Fruit fly (Drosophila melanogaster) whole organism, embryonic: Measurements from ENCODE around the gene CG14883.

Experiments used
- Aef1 ChIP-seq: fragments of 200-800 bp; sonication (Bioruptor generic); IDR thresholded peaks from 3 replicates; pipeline ENCODE4 v1.3.6; 2022; ENCODE audit warnings: missing biosample characterization, missing genetic modification characterization
- Antp ChIP-seq: fragments of 200-800 bp; sonication (Bioruptor generic); optimal IDR thresholded peaks from 3 replicates; lab custom pipeline; 2016; ENCODE audit warnings: missing biosample characterization, missing genetic modification characterization
- Asciz ChIP-seq: fragments of 200-800 bp; sonication (Bioruptor generic); optimal IDR thresholded peaks from 2 replicates; lab custom pipeline; 2017; ENCODE audit warnings: missing biosample characterization, mild to moderate bottlenecking, missing genetic modification characterization, missing genetic modification reagents
- B-H2 ChIP-seq: fragments of 200-800 bp; sonication (Bioruptor generic); optimal IDR thresholded peaks from 2 replicates; lab custom pipeline; 2018; ENCODE audit warnings: missing biosample characterization, mild to moderate bottlenecking, missing genetic modification characterization
- CG10366 ChIP-seq: fragments of 200-800 bp; sonication (Bioruptor generic); IDR thresholded peaks from 2 replicates; pipeline ENCODE4 v1.3.6; 2022; ENCODE audit warnings: missing biosample characterization, missing genetic modification characterization
- CG11723 ChIP-seq: fragments of 200-800 bp; sonication (Bioruptor generic); optimal IDR thresholded peaks from 2 replicates; lab custom pipeline; 2017; ENCODE audit warnings: missing biosample characterization, mild to moderate bottlenecking, missing genetic modification characterization
- CG12391 ChIP-seq: fragments of 200-800 bp; sonication (Bioruptor generic); optimal IDR thresholded peaks from 3 replicates; lab custom pipeline; 2018; ENCODE audit warnings: missing biosample characterization, mild to moderate bottlenecking, missing genetic modification characterization, moderate library complexity
- CG13123 ChIP-seq: fragments of 200-800 bp; sonication (Bioruptor generic); optimal IDR thresholded peaks from 2 replicates; lab custom pipeline; 2016; ENCODE audit warnings: missing biosample characterization, missing genetic modification characterization
- CG14014 ChIP-seq: fragments of 200-800 bp; sonication (Bioruptor generic); IDR thresholded peaks from 2 replicates; pipeline ENCODE4 v1.3.6; 2022; ENCODE audit warnings: missing biosample characterization, missing genetic modification characterization
- CG15479 ChIP-seq: fragments of 200-800 bp; sonication (Bioruptor generic); optimal IDR thresholded peaks from 3 replicates; lab custom pipeline; 2019; ENCODE audit warnings: missing biosample characterization, mild to moderate bottlenecking, missing genetic modification characterization, moderate library complexity
- CG18262 ChIP-seq: fragments of 200-800 bp; optimal IDR thresholded peaks from 3 replicates; lab custom pipeline; 2019; ENCODE audit warnings: missing biosample characterization, mild to moderate bottlenecking, missing genetic modification characterization, moderate library complexity
- CG30020 ChIP-seq: fragments of 200-800 bp; optimal IDR thresholded peaks from 2 replicates; lab custom pipeline; 2019; ENCODE audit warnings: missing biosample characterization, mild to moderate bottlenecking, missing genetic modification characterization, moderate library complexity
- CG31224 ChIP-seq: fragments of 200-800 bp; sonication (Bioruptor generic); IDR thresholded peaks from 2 replicates; pipeline ENCODE4 v1.3.6; 2022; ENCODE audit warnings: missing biosample characterization, missing genetic modification characterization
- CG4328 ChIP-seq: fragments of 200-800 bp; sonication (Bioruptor generic); optimal IDR thresholded peaks from 3 replicates; lab custom pipeline; 2017; ENCODE audit warnings: missing biosample characterization, missing genetic modification reagents, missing genetic modification characterization
- CG6683 ChIP-seq: fragments of 200-800 bp; sonication (Bioruptor generic); optimal IDR thresholded peaks from 2 replicates; lab custom pipeline; 2017; ENCODE audit warnings: missing biosample characterization, mild to moderate bottlenecking, missing genetic modification characterization, missing genetic modification reagents
- CG7271 ChIP-seq: fragments of 200-800 bp; sonication (Bioruptor generic); optimal IDR thresholded peaks from 2 replicates; lab custom pipeline; 2018; ENCODE audit warnings: missing biosample characterization, mild to moderate bottlenecking, missing genetic modification characterization, moderate library complexity
- CG7556 ChIP-seq: fragments of 200-800 bp; sonication (Bioruptor generic); optimal IDR thresholded peaks from 2 replicates; lab custom pipeline; 2017; ENCODE audit warnings: missing biosample characterization, mild to moderate bottlenecking, missing genetic modification characterization
- CG8924 ChIP-seq: fragments of 200-800 bp; optimal IDR thresholded peaks from 3 replicates; lab custom pipeline; 2019; ENCODE audit warnings: missing biosample characterization, mild to moderate bottlenecking, missing genetic modification characterization, moderate library complexity
- CG9609 ChIP-seq: fragments of 200-800 bp; sonication (Bioruptor generic); optimal IDR thresholded peaks from 3 replicates; lab custom pipeline; 2016; ENCODE audit warnings: missing biosample characterization, missing genetic modification characterization
- Dfd ChIP-seq, 2 experiments: fragments of >200 bp; optimal IDR thresholded peaks; 2 replicates each; lab custom pipeline; 2017; ENCODE audit warnings: missing biosample characterization in 2 of 2, missing genetic modification characterization in 2 of 2
- Dip2 ChIP-seq: fragments of 200-800 bp; sonication (Bioruptor generic); IDR thresholded peaks from 2 replicates; pipeline ENCODE4 v1.3.6; 2022; ENCODE audit warnings: missing biosample characterization, missing genetic modification characterization
- Fer3 ChIP-seq: fragments of 200-800 bp; sonication (Bioruptor generic); optimal IDR thresholded peaks from 2 replicates; lab custom pipeline; 2018; ENCODE audit warnings: missing biosample characterization, mild to moderate bottlenecking, missing genetic modification characterization, moderate library complexity
- Kr ChIP-seq: fragments of 200-800 bp; sonication (Bioruptor generic); optimal IDR thresholded peaks from 2 replicates; lab custom pipeline; 2017; ENCODE audit warnings: missing biosample characterization, mild to moderate bottlenecking, missing genetic modification characterization
- NK7.1 ChIP-seq: fragments of 200-800 bp; sonication (Bioruptor generic); optimal IDR thresholded peaks from 3 replicates; lab custom pipeline; 2016; ENCODE audit warnings: missing biosample characterization, missing genetic modification characterization
- Nf-YB ChIP-seq: fragments of 200-800 bp; sonication (Bioruptor generic); optimal IDR thresholded peaks from 3 replicates; lab custom pipeline; 2019; ENCODE audit warnings: missing biosample characterization, mild to moderate bottlenecking, missing genetic modification characterization, moderate library complexity
- PHDP ChIP-seq: fragments of 200-800 bp; sonication (Bioruptor generic); optimal IDR thresholded peaks from 3 replicates; lab custom pipeline; 2018; ENCODE audit warnings: missing biosample characterization, mild to moderate bottlenecking, missing genetic modification characterization, moderate library complexity
- Rfx ChIP-seq: fragments of 200-800 bp; sonication (Bioruptor generic); IDR thresholded peaks from 2 replicates; pipeline ENCODE4 v1.3.6; 2022; ENCODE audit warnings: missing biosample characterization, missing genetic modification characterization
- al ChIP-seq: fragments of 200-800 bp; sonication (Bioruptor generic); IDR thresholded peaks from 2 replicates; pipeline ENCODE4 v1.3.6; 2022; ENCODE audit warnings: missing biosample characterization, missing genetic modification characterization
- cato ChIP-seq: fragments of 200-800 bp; sonication (Bioruptor generic); optimal IDR thresholded peaks from 2 replicates; lab custom pipeline; 2016; ENCODE audit warnings: missing biosample characterization, missing genetic modification characterization, borderline replicate concordance
- fd96Cb ChIP-seq: fragments of 200-800 bp; sonication (Bioruptor generic); optimal IDR thresholded peaks from 2 replicates; lab custom pipeline; 2018; ENCODE audit warnings: missing biosample characterization, mild to moderate bottlenecking, missing genetic modification characterization, moderate library complexity
- fu2 ChIP-seq: fragments of 200-800 bp; sonication (Bioruptor generic); optimal IDR thresholded peaks from 2 replicates; lab custom pipeline; 2016; ENCODE audit warnings: missing biosample characterization, missing genetic modification characterization
- ham ChIP-seq: fragments of 200-800 bp; sonication (Bioruptor generic); IDR thresholded peaks from 2 replicates; pipeline ENCODE4 v1.3.6; 2022; ENCODE audit warnings: missing biosample characterization, missing genetic modification characterization
- hkb ChIP-seq, 2 experiments: fragments of 200-800 bp in 1 of 2; fragments of >200 bp in 1 of 2; sonication (Bioruptor generic) in 1 of 2; IDR thresholded peaks in 1 of 2; optimal IDR thresholded peaks in 1 of 2; 2 replicates each; pipeline versions ENCODE4 v1.3.6 to Lab custom; 2017 to 2022; ENCODE audit warnings: missing biosample characterization in 1 of 2, missing genetic modification characterization in 1 of 2
- hth ChIP-seq: fragments of >200 bp; optimal IDR thresholded peaks from 2 replicates; lab custom pipeline; 2017; ENCODE audit warnings: inconsistent platforms
- insv ChIP-seq, 2 experiments: fragments of 200-800 bp; sonication (Bioruptor generic); optimal IDR thresholded peaks; 3 replicates each; lab custom pipeline; 2016 to 2018; ENCODE audit warnings: missing biosample characterization in 2 of 2, missing genetic modification characterization in 2 of 2
- kah ChIP-seq: fragments of 200-800 bp; sonication (Bioruptor generic); optimal IDR thresholded peaks from 2 replicates; lab custom pipeline; 2018; ENCODE audit warnings: missing biosample characterization, mild to moderate bottlenecking, missing genetic modification characterization
- kni ChIP-seq: fragments of 200-800 bp; sonication (Bioruptor generic); optimal IDR thresholded peaks from 3 replicates; lab custom pipeline; 2017; ENCODE audit warnings: mild to moderate bottlenecking, missing biosample characterization, missing genetic modification reagents, missing genetic modification characterization
- lbe ChIP-seq: fragments of 200-800 bp; sonication (Bioruptor generic); optimal IDR thresholded peaks from 2 replicates; lab custom pipeline; 2016; ENCODE audit warnings: missing biosample characterization, mild to moderate bottlenecking, missing genetic modification characterization
- nerfin-1 ChIP-seq: fragments of 200-800 bp; sonication (Bioruptor generic); optimal IDR thresholded peaks from 3 replicates; lab custom pipeline; 2019; ENCODE audit warnings: missing biosample characterization, mild to moderate bottlenecking, missing genetic modification characterization, moderate library complexity
- nmo ChIP-seq: fragments of 200-800 bp; sonication (Bioruptor generic); optimal IDR thresholded peaks from 2 replicates; lab custom pipeline; 2018; ENCODE audit warnings: missing biosample characterization, mild to moderate bottlenecking, missing genetic modification characterization, moderate library complexity
- nom ChIP-seq: fragments of 200-800 bp; sonication (Bioruptor generic); optimal IDR thresholded peaks from 2 replicates; lab custom pipeline; 2017; ENCODE audit warnings: missing biosample characterization, missing genetic modification characterization, mild to moderate bottlenecking, moderate library complexity, missing genetic modification reagents
- repo ChIP-seq: fragments of 200-800 bp; sonication (Bioruptor generic); optimal IDR thresholded peaks from 2 replicates; lab custom pipeline; 2016; ENCODE audit warnings: missing biosample characterization, missing genetic modification characterization
- salm ChIP-seq: fragments of 200-800 bp; sonication (Bioruptor generic); optimal IDR thresholded peaks from 2 replicates; lab custom pipeline; 2018; ENCODE audit warnings: missing biosample characterization, mild to moderate bottlenecking, missing genetic modification characterization
- sc ChIP-seq, 3 experiments: fragments of >200 bp in 2 of 3; fragments of 200-800 bp in 1 of 3; sonication (Bioruptor generic) in 1 of 3; optimal IDR thresholded peaks; 2 replicates in 2 of 3; 3 replicates in 1 of 3; lab custom pipeline; 2017; ENCODE audit warnings: mild to moderate bottlenecking in 1 of 3, missing biosample characterization in 1 of 3, missing genetic modification characterization in 1 of 3, missing genetic modification reagents in 1 of 3
- scrt ChIP-seq: fragments of 200-800 bp; sonication (Bioruptor generic); optimal IDR thresholded peaks from 2 replicates; lab custom pipeline; 2018; ENCODE audit warnings: missing biosample characterization, mild to moderate bottlenecking, missing genetic modification characterization, moderate library complexity
- sim ChIP-seq: fragments of 200-800 bp; sonication (Bioruptor generic); IDR thresholded peaks from 2 replicates; pipeline ENCODE4 v1.3.6; 2022; ENCODE audit warnings: missing biosample characterization, missing genetic modification characterization
- slou ChIP-seq: fragments of 200-800 bp; sonication (Bioruptor generic); optimal IDR thresholded peaks from 3 replicates; lab custom pipeline; 2016; ENCODE audit warnings: missing biosample characterization, missing genetic modification characterization
- tll ChIP-seq, 2 experiments: fragments of 200-800 bp in 1 of 2; fragments of >200 bp in 1 of 2; sonication (Bioruptor generic) in 1 of 2; optimal IDR thresholded peaks; 2 replicates each; lab custom pipeline; 2017 to 2019; ENCODE audit warnings: missing biosample characterization in 2 of 2, missing genetic modification characterization in 2 of 2, mild to moderate bottlenecking in 1 of 2, moderate library complexity in 1 of 2
- wor ChIP-seq: fragments of 200-800 bp; sonication (Bioruptor generic); IDR thresholded peaks from 2 replicates; pipeline ENCODE4 v1.3.6; 2022; ENCODE audit warnings: missing biosample characterization, missing genetic modification characterization

Gene CG14883

DNA sequence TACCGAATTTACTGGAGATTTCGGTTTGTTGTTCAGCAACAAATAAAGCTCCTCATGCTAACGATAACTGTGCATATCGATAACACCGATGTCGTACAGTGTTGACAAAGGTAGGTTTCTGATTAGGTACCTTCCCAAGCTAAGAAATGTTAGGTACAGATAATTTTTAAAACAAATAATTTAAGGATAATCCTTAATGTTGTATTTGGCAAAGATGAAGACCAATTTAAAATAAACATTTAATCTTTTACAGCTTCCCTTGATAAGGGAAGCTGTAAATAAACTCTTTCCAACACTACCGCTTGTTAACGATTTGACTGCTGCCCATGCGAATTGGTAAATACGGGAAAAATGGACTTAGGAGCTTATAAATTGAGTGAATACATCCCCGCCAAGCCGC lies 12.9 kb upstream of the CG14883 start, which contains the start of the genes Ttc1 and CG14882 (continued):
- TF ChIP-seq ham (GFP tag; lab: Robert Waterston, UW) (peak; percentile 71; the same call in 1 of the 2 replicates), tll (GFP tag; optimal IDR thresholded peaks at IDR 0.05; lab: Kevin White, UChicago) (peak in 1 of 2 experiments; percentile 36), cato (peak; percentile 82), CG7271 (tag; lab: Kevin White, UChicago) (no peak), nom (GFP tag; lab: Kevin White, UChicago) (peak; percentile 30), sc (optimal IDR thresholded peaks at IDR 0.05; lab: Kevin White, UChicago) (no peak), sc (GFP tag; optimal IDR thresholded peaks at IDR 0.05; lab: Kevin White, UChicago) (peak; percentile 61), CG31224 (GFP tag; lab: Robert Waterston, UW) (peak; percentile 38), hth (lab: Kevin White, UChicago) (no peak), Kr (GFP tag; lab: Kevin White, UChicago) (no peak), al (GFP tag; lab: Robert Waterston, UW) (peak; percentile 59), NK7.1 (peak; percentile 36), CG4328 (GFP tag; lab: Kevin White, UChicago) (peak; percentile 38), sim (peak; percentile 47; the same call in 1 of the 2 replicates), slou (GFP tag; lab: Kevin White, UChicago) (peak; percentile 74), B-H2 (GFP tag; lab: Kevin White, UChicago) (peak; percentile 62), CG8924 (tag; lab: Kevin White, UChicago) (peak; percentile 79), fu2 (peak; percentile 84), CG6683 (peak; percentile 51), CG12391 (tag; lab: Kevin White, UChicago) (peak; percentile 91), scrt (GFP tag; lab: Kevin White, UChicago) (peak; percentile 15), Aef1 (GFP tag; lab: Robert Waterston, UW) (peak; percentile 76), Dfd (GFP tag; optimal IDR thresholded peaks at IDR 0.05; lab: Kevin White, UChicago) (no peak), CG11723 (GFP tag; lab: Kevin White, UChicago) (no peak), CG30020 (tag; lab: Kevin White, UChicago) (peak; percentile 52), salm (tag; lab: Kevin White, UChicago) (peak; percentile 50), insv (GFP tag; optimal IDR thresholded peaks at IDR 0.05; lab: Kevin White, UChicago) (peak in 1 of 2 experiments; percentile 28), lbe (GFP tag; lab: Kevin White, UChicago) (peak; percentile 73), CG9609 (GFP tag; lab: Kevin White, UChicago) (peak; percentile 80), repo (GFP tag; lab: Kevin White, UChicago) (peak; percentile 46), kah (peak; percentile 2), Dip2 (no peak), PHDP (tag; lab: Kevin White, UChicago) (peak; percentile 87), wor (GFP tag; lab: Robert Waterston, UW) (peak; percentile 84), Fer3 (tag; lab: Kevin White, UChicago) (peak; percentile 76), Nf-YB (GFP tag; lab: Kevin White, UChicago) (peak; percentile 59), CG18262 (tag; lab: Kevin White, UChicago) (peak; percentile 81), CG15479 (GFP tag; lab: Kevin White, UChicago) (no peak), CG13123 (GFP tag; lab: Kevin White, UChicago) (peak; percentile 84), nerfin-1 (peak; percentile 58), fd96Cb (tag; lab: Kevin White, UChicago) (peak; percentile 51), CG14014 (GFP tag; lab: Robert Waterston, UW) (peak; percentile 93), hkb (optimal IDR thresholded peaks at IDR 0.05; lab: Kevin White, UChicago) (no peak), hkb (GFP tag; IDR thresholded peaks at IDR 0.05; lab: Robert Waterston, UW) (peak; percentile 92), Antp (GFP tag; lab: Kevin White, UChicago) (peak; percentile 79), Asciz (GFP tag; lab: Kevin White, UChicago) (no peak), nmo (GFP tag; lab: Kevin White, UChicago) (peak; percentile 81), CG7556 (GFP tag; lab: Kevin White, UChicago) (peak; percentile 83), kni (GFP tag; lab: Kevin White, UChicago) (no peak), CG10366 (GFP tag; lab: Robert Waterston, UW) (peak; percentile 93), Rfx (GFP tag; lab: Robert Waterston, UW) (peak; percentile 94)
